Fruit fly (Drosophila melanogaster): Measurements from ENCODE around the gene woc.
A peak's percentile ranks its signal among the peaks of the same experiment; 100 is the strongest.

woc gene

DNA sequence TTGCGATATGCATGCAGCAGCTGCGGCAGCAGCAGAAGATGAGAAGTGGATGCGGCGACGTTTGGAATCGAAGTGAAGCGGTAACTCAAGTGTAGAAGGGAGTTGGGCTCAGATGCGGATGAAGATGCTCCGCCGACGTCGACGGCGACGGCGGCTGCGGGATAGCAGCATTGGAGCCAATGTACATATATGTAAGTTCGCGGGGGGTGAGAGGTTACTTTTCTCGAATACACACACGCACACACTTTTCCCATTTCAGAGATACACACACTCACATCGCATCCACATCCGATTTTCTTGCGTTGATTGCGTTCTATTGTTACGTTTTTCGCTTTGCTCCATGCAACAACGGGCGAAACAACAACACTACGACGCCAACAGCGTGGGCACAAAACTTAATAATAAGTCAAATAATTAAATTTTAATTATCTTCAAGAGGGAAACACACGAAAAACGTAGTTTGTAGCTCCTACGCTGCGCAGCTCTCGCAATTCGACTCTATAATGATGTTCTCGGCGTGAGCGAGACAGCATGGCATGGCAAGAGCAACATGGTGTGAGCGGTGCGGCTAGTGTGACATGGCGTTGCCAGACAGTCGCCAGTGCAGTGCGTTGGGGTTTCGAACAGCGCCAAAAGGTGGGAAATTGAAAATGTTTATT is 19.0 kb downstream of the woc start, which contains the start of gene CG18766 (continued):
- TF ChIP-seq ss (GFP tag; optimal IDR thresholded peaks at IDR 0.05) (peak; percentile 67 to 76), lz (GFP tag; optimal IDR thresholded peaks at IDR 0.05) (no peak), CG6808 (GFP tag; optimal IDR thresholded peaks at IDR 0.05) (no peak), eg (GFP tag; IDR thresholded peaks at IDR 0.05) (no peak), acj6 (GFP tag; optimal IDR thresholded peaks at IDR 0.05) (no peak), topi (GFP tag; optimal IDR thresholded peaks at IDR 0.05) (peak; percentile 27), Hr38 (GFP tag; optimal IDR thresholded peaks at IDR 0.05) (no peak), Eip78C (GFP tag) (peak; percentile 73), OdsH (GFP tag; optimal IDR thresholded peaks at IDR 0.05) (no peak), Hr4 (GFP tag; optimal IDR thresholded peaks at IDR 0.05) (no peak), Lpt (GFP tag; optimal IDR thresholded peaks at IDR 0.05) (no peak), Met (GFP tag; optimal IDR thresholded peaks at IDR 0.05) (no peak), esn (GFP tag; optimal IDR thresholded peaks at IDR 0.05) (peak; percentile 18), Eip93F (GFP tag; optimal IDR thresholded peaks at IDR 0.05) (peak; percentile 66), dac (GFP tag; optimal IDR thresholded peaks at IDR 0.05) (no peak), CG34406 (GFP tag; optimal IDR thresholded peaks at IDR 0.05) (no peak), Hr39 (GFP tag; optimal IDR thresholded peaks at IDR 0.05) (no peak), CG1621 (tag; optimal IDR thresholded peaks at IDR 0.05) (peak; percentile 13), Sox14 (GFP tag; optimal IDR thresholded peaks at IDR 0.05) (peak; percentile 36)

DNA sequence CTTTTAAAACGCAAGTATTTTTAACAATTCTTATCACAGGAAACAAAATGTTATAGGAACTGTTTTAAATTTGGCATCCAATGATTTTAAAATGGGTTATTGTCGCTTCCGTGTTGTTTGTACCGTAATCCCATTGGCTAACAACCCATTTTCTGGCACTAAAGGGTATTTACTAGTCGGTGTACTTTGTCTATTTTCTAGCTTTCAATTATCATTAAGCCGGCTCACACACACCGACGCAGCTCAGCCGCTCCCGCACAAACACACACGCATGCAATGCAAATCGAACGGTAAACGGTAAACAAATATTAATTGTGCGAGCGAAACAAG is 19.5 kb downstream of the woc start:
- TF ChIP-seq Blimp-1 (GFP tag; optimal IDR thresholded peaks at IDR 0.05) (no peak), cyc (GFP tag; optimal IDR thresholded peaks at IDR 0.05) (no peak), CG32006 (GFP tag; optimal IDR thresholded peaks at IDR 0.05) (no peak), fd59A (GFP tag; optimal IDR thresholded peaks at IDR 0.05) (no peak), fkh (GFP tag; optimal IDR thresholded peaks at IDR 0.05) (peak; percentile 89), spab (GFP tag; optimal IDR thresholded peaks at IDR 0.05) (no peak), vri (GFP tag; optimal IDR thresholded peaks at IDR 0.05) (no peak), lz (GFP tag; optimal IDR thresholded peaks at IDR 0.05) (peak; percentile 5), CG10631 (GFP tag; optimal IDR thresholded peaks at IDR 0.05) (no peak), CG6792 (GFP tag; optimal IDR thresholded peaks at IDR 0.05) (no peak), CG34406 (GFP tag; optimal IDR thresholded peaks at IDR 0.05) (no peak), CG6808 (GFP tag; optimal IDR thresholded peaks at IDR 0.05) (no peak), esn (GFP tag; optimal IDR thresholded peaks at IDR 0.05) (peak; percentile 3), ss (GFP tag; optimal IDR thresholded peaks at IDR 0.05) (no peak), Ets96B (tag; optimal IDR thresholded peaks at IDR 0.05) (no peak), CG8119 (GFP tag; IDR thresholded peaks at IDR 0.05) (no peak), salr (GFP tag; optimal IDR thresholded peaks at IDR 0.05) (no peak), achi (GFP tag; optimal IDR thresholded peaks at IDR 0.05) (no peak), topi (GFP tag; optimal IDR thresholded peaks at IDR 0.05) (no peak), Gug (GFP tag; IDR thresholded peaks at IDR 0.05) (no peak), dac (GFP tag; optimal IDR thresholded peaks at IDR 0.05) (no peak)

- TF ChIP-seq CG9139 (GFP tag; optimal IDR thresholded peaks at IDR 0.05) = no peak
- no peak for TF ChIP-seq Smox (GFP tag; optimal IDR thresholded peaks at IDR 0.05)
- TF ChIP-seq Blimp-1 (GFP tag; optimal IDR thresholded peaks at IDR 0.05) = no peak
- TF ChIP-seq CG6792 (GFP tag; optimal IDR thresholded peaks at IDR 0.05) = no peak
Observed at dm6 chr3R:27240967-27241366, 22.9 kb downstream of the woc start, which contains the start of gene CG17991. Gene CG17991, plus strand, starts transcription at chr3R:27241267.
